Worm (Caenorhabditis elegans) whole organism, L1 larva: ENCODE data around the gene txdc-17.

Experiments used
- C04F5.9 ChIP-seq: sonication (generic microtip); optimal IDR thresholded peaks from 2 replicates; lab custom pipeline; 2016; ENCODE audit warnings: missing genetic modification characterization, missing compliant biosample characterization
- C16A3.4 ChIP-seq: fragments of 150-350 bp; optimal IDR thresholded peaks from 2 replicates; lab custom pipeline; 2014; ENCODE audit warnings: missing biosample characterization, missing genetic modification characterization
- C34B4.2 ChIP-seq: sonication (generic microtip); optimal IDR thresholded peaks from 2 replicates; lab custom pipeline; 2017; ENCODE audit warnings: mild to moderate bottlenecking, missing genetic modification characterization, missing compliant biosample characterization
- Y116A8C.19 ChIP-seq: sonication (generic microtip); optimal IDR thresholded peaks from 2 replicates; lab custom pipeline; 2016; ENCODE audit warnings: missing compliant biosample characterization, missing genetic modification characterization, borderline replicate concordance
- aha-1 ChIP-seq: fragments of 150-350 bp; optimal IDR thresholded peaks from 2 replicates; lab custom pipeline; 2014; ENCODE audit warnings: missing biosample characterization, missing genetic modification characterization
- alr-1 ChIP-seq: fragments of 200-800 bp; sonication (Bioruptor generic); optimal IDR thresholded peaks from 2 replicates; lab custom pipeline; 2018; ENCODE audit warnings: borderline replicate concordance, mild to moderate bottlenecking, missing genetic modification characterization, missing compliant biosample characterization
- ceh-8 ChIP-seq: fragments of 200-800 bp; sonication (Bioruptor generic); optimal IDR thresholded peaks from 2 replicates; lab custom pipeline; 2018; ENCODE audit warnings: mild to moderate bottlenecking, missing genetic modification characterization, moderate library complexity, missing compliant biosample characterization
- ceh-90 ChIP-seq: sonication (generic microtip); optimal IDR thresholded peaks from 2 replicates; lab custom pipeline; 2016; ENCODE audit warnings: missing genetic modification characterization, missing compliant biosample characterization
- ces-1 ChIP-seq: fragments of 150-350 bp; optimal IDR thresholded peaks from 2 replicates; lab custom pipeline; 2014; ENCODE audit warnings: missing biosample characterization, missing genetic modification reagents, missing genetic modification characterization
- dsc-1 ChIP-seq: sonication (generic microtip); optimal IDR thresholded peaks from 2 replicates; lab custom pipeline; 2016; ENCODE audit warnings: mild to moderate bottlenecking, missing genetic modification characterization, missing compliant biosample characterization
- efl-3 ChIP-seq: fragments of 200-800 bp; sonication (Bioruptor generic); optimal IDR thresholded peaks from 2 replicates; lab custom pipeline; 2018; ENCODE audit warnings: mild to moderate bottlenecking, missing genetic modification characterization, missing compliant biosample characterization
- elt-2 ChIP-seq: sonication (generic microtip); optimal IDR thresholded peaks from 2 replicates; lab custom pipeline; 2016; ENCODE audit warnings: missing genetic modification characterization, mild to moderate bottlenecking, inconsistent platforms, missing compliant biosample characterization, missing genetic modification reagents
- elt-3 ChIP-seq, 6 experiments: fragments of 150-350 bp in 1 of 6; sonication (generic microtip); optimal IDR thresholded peaks; 2 replicates each; lab custom pipeline; 2017 to 2018; ENCODE audit warnings: missing biosample characterization in 6 of 6, missing genetic modification characterization in 6 of 6, inconsistent platforms in 1 of 6
- fkh-10 ChIP-seq: sonication (generic microtip); optimal IDR thresholded peaks from 2 replicates; lab custom pipeline; 2017; ENCODE audit warnings: missing biosample characterization, missing genetic modification reagents, missing genetic modification characterization
- fkh-8 ChIP-seq: sonication (generic microtip); optimal IDR thresholded peaks from 2 replicates; lab custom pipeline; 2016; ENCODE audit warnings: mild to moderate bottlenecking, missing genetic modification characterization, missing compliant biosample characterization
- fos-1 ChIP-seq: fragments of 150-350 bp; optimal IDR thresholded peaks from 2 replicates; lab custom pipeline; 2014; ENCODE audit warnings: missing biosample characterization, missing genetic modification characterization
- grh-1 ChIP-seq: fragments of 200-800 bp; sonication (Bioruptor generic); IDR thresholded peaks from 2 replicates; pipeline ENCODE4 v1.3.6; 2022; ENCODE audit warnings: missing genetic modification reagents, missing genetic modification characterization, missing compliant biosample characterization
- hlh-17 ChIP-seq: fragments of 200-800 bp; sonication (Bioruptor generic); optimal IDR thresholded peaks from 2 replicates; lab custom pipeline; 2018; ENCODE audit warnings: missing genetic modification characterization, mild to moderate bottlenecking, missing compliant biosample characterization, moderate library complexity, borderline replicate concordance
- hpl-2 ChIP-seq: fragments of 150-350 bp; optimal IDR thresholded peaks from 2 replicates; lab custom pipeline; 2014; ENCODE audit warnings: missing biosample characterization, missing genetic modification reagents, missing genetic modification characterization
- irx-1 ChIP-seq: sonication (generic microtip); optimal IDR thresholded peaks from 2 replicates; lab custom pipeline; 2016; ENCODE audit warnings: missing genetic modification characterization, missing compliant biosample characterization
- isw-1 ChIP-seq: fragments of 200-800 bp; sonication (Bioruptor generic); IDR thresholded peaks from 2 replicates; pipeline ENCODE4 v1.3.6; 2022; ENCODE audit warnings: missing genetic modification characterization, missing compliant biosample characterization
- jun-1 ChIP-seq: fragments of 150-350 bp; optimal IDR thresholded peaks from 2 replicates; lab custom pipeline; 2014; ENCODE audit warnings: missing biosample characterization, missing genetic modification reagents, missing genetic modification characterization
- lin-13 ChIP-seq: fragments of 150-350 bp; optimal IDR thresholded peaks from 2 replicates; lab custom pipeline; 2014; ENCODE audit warnings: missing biosample characterization, missing genetic modification reagents, missing genetic modification characterization
- lin-14 ChIP-seq: fragments of 200-800 bp; sonication (Bioruptor generic); optimal IDR thresholded peaks from 2 replicates; lab custom pipeline; 2018; ENCODE audit warnings: mild to moderate bottlenecking, missing genetic modification characterization, moderate library complexity, missing compliant biosample characterization
- lin-15B ChIP-seq: fragments of 150-350 bp; sonication (generic microtip); optimal IDR thresholded peaks from 3 replicates; lab custom pipeline; 2014; ENCODE audit warnings: missing biosample characterization, missing genetic modification characterization
- lir-3 ChIP-seq: sonication (generic microtip); optimal IDR thresholded peaks from 2 replicates; lab custom pipeline; 2016; ENCODE audit warnings: mild to moderate bottlenecking, missing genetic modification characterization, moderate library complexity, missing compliant biosample characterization; ENCODE audit not compliant: poor library complexity
- lsy-2 ChIP-seq, 2 experiments: fragments of 150-350 bp; optimal IDR thresholded peaks; 2 replicates each; lab custom pipeline; 2014; ENCODE audit warnings: missing biosample characterization in 2 of 2, missing genetic modification characterization in 2 of 2
- mdl-1 ChIP-seq, 2 experiments: fragments of 150-350 bp; optimal IDR thresholded peaks; 2 replicates each; lab custom pipeline; 2014 to 2017; ENCODE audit warnings: missing biosample characterization in 2 of 2, missing genetic modification characterization in 2 of 2, inconsistent platforms in 1 of 2
- mef-2 ChIP-seq: fragments of 150-350 bp; optimal IDR thresholded peaks from 2 replicates; lab custom pipeline; 2014; ENCODE audit warnings: missing biosample characterization, missing genetic modification characterization
- nhr-11 ChIP-seq: fragments of 150-350 bp; optimal IDR thresholded peaks from 2 replicates; lab custom pipeline; 2014; ENCODE audit warnings: missing biosample characterization, missing genetic modification characterization
- nhr-19 ChIP-seq: fragments of 200-800 bp; sonication (Bioruptor generic); conservative IDR thresholded peaks from 2 replicates; pipeline ENCODE4 v1.3.6; 2022; ENCODE audit warnings: missing genetic modification characterization, missing compliant biosample characterization
- nhr-237 ChIP-seq: fragments of 150-350 bp; optimal IDR thresholded peaks from 2 replicates; lab custom pipeline; 2014; ENCODE audit warnings: missing biosample characterization, missing genetic modification characterization
- nhr-28 ChIP-seq: fragments of 150-350 bp; optimal IDR thresholded peaks from 2 replicates; lab custom pipeline; 2014; ENCODE audit warnings: missing biosample characterization, missing genetic modification characterization
- nhr-47 ChIP-seq: sonication (generic microtip); optimal IDR thresholded peaks from 2 replicates; lab custom pipeline; 2016; ENCODE audit warnings: mild to moderate bottlenecking, missing genetic modification characterization, moderate library complexity, missing compliant biosample characterization
- nhr-71 ChIP-seq: sonication (generic microtip); optimal IDR thresholded peaks from 2 replicates; lab custom pipeline; 2016; ENCODE audit warnings: mild to moderate bottlenecking, missing genetic modification characterization, moderate library complexity, missing compliant biosample characterization
- nhr-76 ChIP-seq: sonication (generic microtip); optimal IDR thresholded peaks from 2 replicates; lab custom pipeline; 2017; ENCODE audit warnings: missing biosample characterization, missing genetic modification characterization
- nhr-77 ChIP-seq: fragments of 150-350 bp; optimal IDR thresholded peaks from 2 replicates; lab custom pipeline; 2014; ENCODE audit warnings: missing biosample characterization, missing genetic modification characterization
- nhr-90 ChIP-seq: sonication (generic microtip); optimal IDR thresholded peaks from 2 replicates; lab custom pipeline; 2016; ENCODE audit warnings: mild to moderate bottlenecking, missing genetic modification characterization, missing compliant biosample characterization; ENCODE audit not compliant: poor library complexity
- pax-3 ChIP-seq: fragments of 200-800 bp; sonication (Bioruptor generic); optimal IDR thresholded peaks from 2 replicates; lab custom pipeline; 2018; ENCODE audit warnings: mild to moderate bottlenecking, missing genetic modification characterization, moderate library complexity, missing compliant biosample characterization
- rnt-1 ChIP-seq: sonication (generic microtip); optimal IDR thresholded peaks from 2 replicates; lab custom pipeline; 2016; ENCODE audit warnings: mild to moderate bottlenecking, missing genetic modification characterization, moderate library complexity, missing compliant biosample characterization
- skn-1 ChIP-seq: fragments of 150-350 bp; optimal IDR thresholded peaks from 2 replicates; lab custom pipeline; 2014; ENCODE audit warnings: missing biosample characterization, missing genetic modification characterization
- snu-23 ChIP-seq: sonication (generic microtip); optimal IDR thresholded peaks from 2 replicates; lab custom pipeline; 2016; ENCODE audit warnings: missing genetic modification characterization, missing compliant biosample characterization
- sup-37 ChIP-seq: fragments of 200-800 bp; sonication (Bioruptor generic); optimal IDR thresholded peaks from 2 replicates; lab custom pipeline; 2018; ENCODE audit warnings: mild to moderate bottlenecking, missing genetic modification characterization, missing compliant biosample characterization
- swsn-7 ChIP-seq: sonication (generic microtip); optimal IDR thresholded peaks from 2 replicates; lab custom pipeline; 2016; ENCODE audit warnings: missing genetic modification characterization, missing compliant biosample characterization
- tbx-2 ChIP-seq: sonication (generic microtip); optimal IDR thresholded peaks from 2 replicates; lab custom pipeline; 2016; ENCODE audit warnings: missing genetic modification characterization, missing compliant biosample characterization
- unc-130 ChIP-seq: fragments of 150-350 bp; optimal IDR thresholded peaks from 2 replicates; lab custom pipeline; 2017; ENCODE audit warnings: missing biosample characterization, missing genetic modification characterization, inconsistent platforms
- unc-30 ChIP-seq: sonication (generic microtip); optimal IDR thresholded peaks from 2 replicates; lab custom pipeline; 2017; ENCODE audit warnings: missing biosample characterization, missing genetic modification characterization
- unc-86 ChIP-seq: sonication (generic microtip); optimal IDR thresholded peaks from 2 replicates; lab custom pipeline; 2016; ENCODE audit warnings: missing genetic modification characterization, missing compliant biosample characterization
- xbp-1 ChIP-seq: sonication (generic microtip); optimal IDR thresholded peaks from 2 replicates; lab custom pipeline; 2016; ENCODE audit warnings: missing genetic modification characterization, missing compliant biosample characterization
- zip-4 ChIP-seq: fragments of 200-800 bp; sonication (Bioruptor generic); optimal IDR thresholded peaks from 2 replicates; lab custom pipeline; 2018; ENCODE audit warnings: mild to moderate bottlenecking, missing genetic modification characterization, moderate library complexity, missing compliant biosample characterization
- ztf-11 ChIP-seq, 2 experiments: sonication (generic microtip); optimal IDR thresholded peaks; 2 replicates each; lab custom pipeline; 2016 to 2017; ENCODE audit warnings: missing genetic modification characterization in 2 of 2, missing biosample characterization in 1 of 2, missing compliant biosample characterization in 1 of 2

The txdc-17 gene

DNA sequence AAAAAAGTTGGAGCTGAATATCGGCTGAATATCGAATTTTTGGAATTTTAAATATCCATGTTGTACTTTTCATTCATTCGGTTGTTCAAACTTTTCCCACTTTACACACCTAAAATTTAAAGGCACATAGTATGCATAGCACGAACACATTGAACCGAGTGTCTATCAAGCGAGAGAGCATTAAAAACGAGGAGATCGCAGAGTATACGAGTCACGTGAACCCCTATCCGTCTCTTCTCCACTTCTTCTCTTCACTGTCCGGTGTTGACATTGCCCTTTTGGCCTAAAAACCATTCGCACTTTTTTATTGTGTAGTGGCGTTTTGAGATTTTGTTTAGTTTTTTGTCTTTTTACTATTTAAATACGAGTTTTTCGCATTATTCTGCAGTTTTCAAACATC lies 30.0 kb upstream of the txdc-17 start (continued):
- TF ChIP-seq tbx-2 = peak; percentile 48
- no peak for TF ChIP-seq mef-2
- no peak for TF ChIP-seq zip-4 (GFP tag; lab: Kevin White, UChicago)
- peak; percentile 19 for TF ChIP-seq irx-1 (tag; lab: Kevin White, UChicago)
- peak; percentile 90 for TF ChIP-seq lin-14 (GFP tag; lab: Kevin White, UChicago)
- TF ChIP-seq swsn-7 (tag; lab: Kevin White, UChicago) = peak; percentile 55
- TF ChIP-seq jun-1 (tag; lab: Kevin White, UChicago) = peak; percentile 33
- peak; percentile 14 for TF ChIP-seq skn-1 (tag; lab: Kevin White, UChicago)
- TF ChIP-seq, all 84 proteins: peak for 32

DNA sequence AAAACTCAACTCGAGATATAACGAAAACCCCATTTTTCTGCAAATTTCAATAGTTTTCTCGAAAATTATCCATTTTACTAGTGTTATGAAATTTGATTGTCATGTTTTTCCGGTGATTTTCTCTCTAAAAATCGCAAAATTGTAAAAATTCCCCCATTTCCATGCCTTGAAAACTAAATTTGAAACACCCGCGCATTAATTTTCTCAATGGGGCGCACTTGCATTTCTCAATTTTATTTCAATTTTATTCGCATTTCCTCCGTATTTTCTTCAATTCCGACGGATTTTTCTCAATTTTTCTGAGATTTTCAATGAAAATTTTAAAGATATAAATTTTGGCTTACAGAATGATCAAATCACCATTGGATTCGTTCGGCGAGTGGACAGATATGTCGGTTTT lies 29.4 kb upstream of the txdc-17 start, which contains the start of gene Y71H2AM.3:
TSS of gene Y71H2AM.3 (plus strand) at position 347 of the 400 bp plus-strand sequence.
- no peak for TF ChIP-seq ceh-90
- no peak for TF ChIP-seq pax-3 (tag; lab: Kevin White, UChicago)
- peak; percentile 23 for TF ChIP-seq lin-13 (GFP tag; lab: Kevin White, UChicago)
- TF ChIP-seq ces-1 = no peak
- peak; percentile 35 for TF ChIP-seq tbx-2
- TF ChIP-seq hlh-17 (GFP tag; lab: Kevin White, UChicago) = no peak
- TF ChIP-seq zip-4 (GFP tag; lab: Kevin White, UChicago) = peak; percentile 10
- TF ChIP-seq lsy-2 (tag; optimal IDR thresholded peaks at IDR 0.05; lab: Kevin White, UChicago) = peak; percentile 67 to 75
- no peak for TF ChIP-seq sup-37
- peak; percentile 75 for TF ChIP-seq nhr-47 (tag; lab: Kevin White, UChicago)
- TF ChIP-seq ceh-8 (GFP tag; lab: Kevin White, UChicago) = no peak
- peak; percentile 52 for TF ChIP-seq xbp-1 (tag; lab: Kevin White, UChicago)
- no peak for TF ChIP-seq nhr-76 (tag; lab: Kevin White, UChicago)
- TF ChIP-seq isw-1 = no peak; the same call in 1 of the 2 replicates
- TF ChIP-seq Y116A8C.19 = no peak
- no peak for TF ChIP-seq unc-30
- peak; percentile 38 for TF ChIP-seq fos-1 (tag; lab: Kevin White, UChicago)
- TF ChIP-seq aha-1 (tag; lab: Kevin White, UChicago) = no peak
- TF ChIP-seq unc-130 (tag; lab: Kevin White, UChicago) = no peak
- TF ChIP-seq grh-1 (GFP tag; lab: Robert Waterston, UW) = no peak
- no peak for TF ChIP-seq nhr-28
- TF ChIP-seq nhr-19 (GFP tag; lab: Robert Waterston, UW) = peak; percentile 51
- TF ChIP-seq nhr-90 (tag; lab: Kevin White, UChicago) = peak; percentile 30
- TF ChIP-seq mdl-1 (tag; optimal IDR thresholded peaks at IDR 0.05; lab: Kevin White, UChicago) = no peak
- peak; percentile 41 for TF ChIP-seq swsn-7 (tag; lab: Kevin White, UChicago)
- TF ChIP-seq elt-3 (tag; optimal IDR thresholded peaks at IDR 0.05; lab: Kevin White, UChicago) = peak in 1 of 6 experiments; percentile 37
- peak; percentile 40 for TF ChIP-seq C04F5.9 (tag; lab: Kevin White, UChicago)
- TF ChIP-seq unc-86 (tag; lab: Kevin White, UChicago) = peak; percentile 23
- peak; percentile 6 for TF ChIP-seq C16A3.4 (tag; lab: Kevin White, UChicago)
- TF ChIP-seq hpl-2 (GFP tag; lab: Kevin White, UChicago) = no peak
- TF ChIP-seq elt-2 = no peak
- no peak for TF ChIP-seq rnt-1 (tag; lab: Kevin White, UChicago)
- TF ChIP-seq C34B4.2 (tag; lab: Kevin White, UChicago) = no peak
- TF ChIP-seq alr-1 (tag; lab: Kevin White, UChicago) = no peak
- TF ChIP-seq nhr-71 (tag; lab: Kevin White, UChicago) = peak; percentile 66
- TF ChIP-seq nhr-11 (tag; lab: Kevin White, UChicago) = no peak
- no peak for TF ChIP-seq efl-3 (GFP tag; lab: Kevin White, UChicago)
- TF ChIP-seq lin-15B (tag; lab: Kevin White, UChicago) = peak; percentile 48
- peak; percentile 43 for TF ChIP-seq snu-23
- TF ChIP-seq lir-3 = no peak
- no peak for TF ChIP-seq nhr-237 (tag; lab: Kevin White, UChicago)
- TF ChIP-seq nhr-77 (tag; lab: Kevin White, UChicago) = no peak
- peak; percentile 40 for TF ChIP-seq fkh-8 (tag; lab: Kevin White, UChicago)
- no peak for TF ChIP-seq fkh-10 (GFP tag; lab: Kevin White, UChicago)
- peak; percentile 62 for TF ChIP-seq dsc-1 (tag; lab: Kevin White, UChicago)
- TF ChIP-seq ztf-11 (tag; optimal IDR thresholded peaks at IDR 0.05; lab: Kevin White, UChicago) = no peak
